Worm (Caenorhabditis elegans) whole organism, late embryonic: Measurements from ENCODE around the gene Y32H12A.1.

Experiments
- F13H6.1 ChIP-seq: sonication (generic microtip); optimal IDR thresholded peaks from 2 replicates; lab custom pipeline; 2016; ENCODE audit warnings: missing genetic modification characterization, missing compliant biosample characterization
- K02D7.2 ChIP-seq: sonication (generic microtip); optimal IDR thresholded peaks from 2 replicates; lab custom pipeline; 2017; ENCODE audit warnings: mild to moderate bottlenecking, missing genetic modification characterization, missing compliant biosample characterization
- K09A11.1 ChIP-seq: sonication (generic microtip); optimal IDR thresholded peaks from 2 replicates; lab custom pipeline; 2017; ENCODE audit warnings: antibody characterized with exemption, mild to moderate bottlenecking, missing genetic modification characterization, missing compliant biosample characterization; ENCODE audit not compliant: insufficient read depth
- T23F11.4 ChIP-seq: fragments of 200-800 bp; sonication (Bioruptor generic); optimal IDR thresholded peaks from 2 replicates; lab custom pipeline; 2018; ENCODE audit warnings: mild to moderate bottlenecking, missing genetic modification characterization, missing compliant biosample characterization
- Y22D7AL.16 ChIP-seq: sonication (generic microtip); optimal IDR thresholded peaks from 2 replicates; lab custom pipeline; 2016; ENCODE audit warnings: missing genetic modification characterization, missing compliant biosample characterization
- ceh-45 ChIP-seq: fragments of 200-800 bp; sonication (Bioruptor generic); IDR thresholded peaks from 2 replicates; pipeline ENCODE4 v1.3.6; 2022; ENCODE audit warnings: missing genetic modification reagents, missing genetic modification characterization, missing compliant biosample characterization
- che-1 ChIP-seq: sonication (generic microtip); optimal IDR thresholded peaks from 2 replicates; lab custom pipeline; 2016; ENCODE audit warnings: mild to moderate bottlenecking, missing genetic modification characterization, missing compliant biosample characterization
- ets-4 ChIP-seq: sonication (generic microtip); optimal IDR thresholded peaks from 2 replicates; lab custom pipeline; 2016; ENCODE audit warnings: missing genetic modification characterization, missing compliant biosample characterization
- eyg-1 ChIP-seq: sonication (generic microtip); optimal IDR thresholded peaks from 2 replicates; lab custom pipeline; 2016; ENCODE audit warnings: missing genotype, missing genetic modification characterization, missing compliant biosample characterization
- hlh-30 ChIP-seq: sonication (generic microtip); optimal IDR thresholded peaks from 2 replicates; lab custom pipeline; 2017; ENCODE audit warnings: antibody characterized with exemption, missing genetic modification characterization, missing compliant biosample characterization; ENCODE audit not compliant: insufficient read depth
- hlh-6 ChIP-seq: sonication (generic microtip); optimal IDR thresholded peaks from 2 replicates; lab custom pipeline; 2016; ENCODE audit warnings: missing genotype, missing genetic modification characterization, missing compliant biosample characterization
- lim-6 ChIP-seq: sonication (generic microtip); optimal IDR thresholded peaks from 2 replicates; lab custom pipeline; 2016; ENCODE audit warnings: missing genetic modification characterization, missing compliant biosample characterization
- mec-3 ChIP-seq: sonication (generic microtip); optimal IDR thresholded peaks from 2 replicates; lab custom pipeline; 2016; ENCODE audit warnings: borderline replicate concordance, missing genetic modification characterization, missing compliant biosample characterization
- nfya-1 ChIP-seq: sonication (generic microtip); optimal IDR thresholded peaks from 2 replicates; lab custom pipeline; 2017; ENCODE audit warnings: missing genetic modification characterization, mild to moderate bottlenecking, missing compliant biosample characterization, antibody characterized with exemption, moderate library complexity
- nhr-232 ChIP-seq: sonication (generic microtip); optimal IDR thresholded peaks from 2 replicates; lab custom pipeline; 2016; ENCODE audit warnings: missing genetic modification characterization, missing compliant biosample characterization
- sox-4 ChIP-seq: sonication (generic microtip); optimal IDR thresholded peaks from 2 replicates; lab custom pipeline; 2017; ENCODE audit warnings: mild to moderate bottlenecking, missing genetic modification characterization, inconsistent platforms, missing compliant biosample characterization
- syd-9 ChIP-seq: sonication (generic microtip); optimal IDR thresholded peaks from 2 replicates; lab custom pipeline; 2016; ENCODE audit warnings: mild to moderate bottlenecking, missing genetic modification characterization, moderate library complexity, missing compliant biosample characterization
- tbx-2 ChIP-seq: sonication (generic microtip); optimal IDR thresholded peaks from 2 replicates; lab custom pipeline; 2016; ENCODE audit warnings: missing genetic modification characterization, missing compliant biosample characterization
- ttx-3 ChIP-seq: sonication (generic microtip); optimal IDR thresholded peaks from 2 replicates; lab custom pipeline; 2016; ENCODE audit warnings: missing genetic modification reagents, missing genetic modification characterization, missing compliant biosample characterization
- zip-5 ChIP-seq: sonication (generic microtip); optimal IDR thresholded peaks from 2 replicates; lab custom pipeline; 2016; ENCODE audit warnings: missing genetic modification characterization, missing compliant biosample characterization

The Y32H12A.1 gene

ce11 chrIII:5413680-5414079 is 51.7 kb downstream of the Y32H12A.1 start, which contains the start of gene grl-22:
grl-22 (minus strand) TSS chrIII:5414011.
- TF ChIP-seq ceh-45 (GFP tag; lab: Robert Waterston, UW): no peak
- TF ChIP-seq ttx-3 (tag; lab: Kevin White, UChicago): no peak
- no peak for TF ChIP-seq eyg-1 (tag; lab: Kevin White, UChicago)
- TF ChIP-seq F13H6.1: no peak
- TF ChIP-seq ets-4 (tag; lab: Kevin White, UChicago): no peak
- TF ChIP-seq T23F11.4 (GFP tag; lab: Kevin White, UChicago): no peak
- TF ChIP-seq syd-9 (tag; lab: Kevin White, UChicago): no peak
- no peak for TF ChIP-seq nhr-232 (tag; lab: Kevin White, UChicago)
- no peak for TF ChIP-seq sox-4 (tag; lab: Kevin White, UChicago)
- no peak for TF ChIP-seq che-1 (tag; lab: Kevin White, UChicago)
- no peak for TF ChIP-seq K09A11.1 (tag; lab: Kevin White, UChicago)
- TF ChIP-seq tbx-2 (tag; lab: Kevin White, UChicago): no peak
- no peak for TF ChIP-seq zip-5
- no peak for TF ChIP-seq K02D7.2 (tag; lab: Kevin White, UChicago)
- TF ChIP-seq lim-6 (tag; lab: Kevin White, UChicago): no peak
- TF ChIP-seq hlh-30 (tag; lab: Kevin White, UChicago): no peak
- no peak for TF ChIP-seq hlh-6 (tag; lab: Kevin White, UChicago)
- TF ChIP-seq mec-3 (tag; lab: Kevin White, UChicago): no peak
- TF ChIP-seq Y22D7AL.16 (tag; lab: Kevin White, UChicago): no peak
- TF ChIP-seq nfya-1: no peak
